Worm (Caenorhabditis elegans): Measurements from ENCODE around the gene cdh-4.

cdh-4 gene

DNA sequence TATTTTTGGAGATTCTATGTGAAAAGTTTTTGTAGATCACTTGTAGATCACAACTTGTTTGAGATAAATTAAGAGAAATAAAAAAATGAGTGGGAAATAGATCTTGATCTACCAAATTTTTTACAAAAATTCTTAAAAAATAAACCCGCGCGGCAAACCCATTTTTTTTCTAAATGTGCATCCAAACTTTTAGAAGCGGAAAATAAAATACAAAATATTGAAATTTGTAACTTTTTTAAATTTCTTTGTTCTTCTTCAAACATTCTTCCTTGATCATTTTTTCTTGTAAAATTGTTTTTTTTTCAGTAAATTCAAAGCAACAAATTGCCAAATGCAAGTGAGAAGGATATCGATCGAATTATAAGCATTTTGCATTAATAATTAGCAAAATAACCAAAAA, at the start of gene cdh-4:
cdh-4 (plus strand) TSS at position 301 of the 400 bp plus-strand sequence.
- no peak for TF ChIP-seq unc-62 (GFP tag; optimal IDR thresholded peaks at IDR 0.05)

DNA sequence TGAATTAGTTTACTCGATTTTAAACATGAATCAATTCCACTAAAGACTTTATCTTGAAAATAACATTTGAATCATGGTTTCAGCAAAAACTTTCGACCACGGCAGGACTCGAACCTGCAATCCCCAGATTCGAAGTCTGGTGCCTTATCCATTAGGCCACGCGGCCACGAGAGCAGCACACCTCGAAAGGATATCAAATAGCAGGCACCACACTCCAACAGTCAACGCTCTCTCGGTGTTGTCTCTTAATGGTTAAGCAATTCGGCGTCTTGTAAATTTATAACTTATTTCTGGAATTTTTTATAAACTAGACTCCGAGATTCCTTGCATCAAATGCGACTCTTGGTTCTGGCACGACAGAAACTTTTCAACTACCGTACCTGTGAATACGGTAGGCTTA, 49.4 kb upstream of the cdh-4 start:
- no peak for TF ChIP-seq unc-62 (GFP tag; optimal IDR thresholded peaks at IDR 0.05)

- TF ChIP-seq unc-62 (GFP tag; optimal IDR thresholded peaks at IDR 0.05), result no peak
These were observed 45.2 kb upstream of the cdh-4 start, which contains the start of gene ifet-1 for ce11 chrIII:4474908-4475307. TSS of gene ifet-1 (minus strand) at chrIII:4475150.

DNA sequence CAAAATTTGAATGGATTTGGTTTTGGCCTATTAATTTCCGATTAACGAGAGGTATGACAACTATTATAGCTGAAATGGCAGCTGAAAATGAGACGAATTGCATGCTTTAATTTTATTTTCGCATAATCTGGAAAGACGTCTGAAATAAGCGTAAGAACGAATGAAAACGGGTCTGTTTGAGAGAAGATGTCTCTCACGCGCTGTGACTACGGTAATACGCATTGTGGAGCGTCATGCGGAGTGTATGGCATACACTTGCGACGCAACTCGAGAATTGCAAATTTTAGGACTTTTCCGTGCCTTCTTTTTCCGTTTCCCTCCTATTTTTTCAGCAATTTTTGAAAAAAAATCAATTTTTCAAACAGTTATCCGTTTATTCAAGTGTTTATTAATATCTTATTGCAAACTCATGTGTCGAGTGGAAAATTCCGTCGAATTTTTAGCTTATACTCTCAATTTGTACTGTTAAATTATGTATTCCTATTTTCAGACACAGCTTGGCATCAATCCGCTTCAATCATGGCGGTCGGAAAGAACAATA, 44.7 kb upstream of the cdh-4 start, which contains the start of gene rps-1:
rps-1 (plus strand) TSS at position 491 of the 541 bp plus-strand sequence.
- no peak for TF ChIP-seq unc-62 (GFP tag; optimal IDR thresholded peaks at IDR 0.05)

DNA sequence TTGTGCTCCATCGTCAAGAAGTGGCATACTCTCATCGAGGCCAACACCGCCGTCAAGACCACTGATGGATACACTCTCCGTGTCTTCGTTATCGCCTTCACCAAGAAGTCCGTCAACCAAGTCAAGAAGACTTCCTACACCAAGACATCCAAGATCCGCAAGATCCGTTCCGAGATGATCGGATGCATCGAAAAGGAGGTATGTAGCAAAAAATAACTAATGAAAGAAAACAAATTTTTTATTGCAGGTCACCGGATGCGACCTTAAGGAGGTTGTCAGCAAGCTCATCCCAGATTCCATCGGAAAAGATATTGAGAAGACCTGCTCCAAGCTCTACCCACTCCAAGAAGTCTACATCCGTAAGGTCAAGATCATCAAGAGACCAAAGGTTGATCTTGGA, 43.8 kb upstream of the cdh-4 start:
- no peak for TF ChIP-seq unc-62 (GFP tag; optimal IDR thresholded peaks at IDR 0.05)

- no peak for TF ChIP-seq unc-62 (GFP tag; optimal IDR thresholded peaks at IDR 0.05)
These were observed 43.4 kb upstream of the cdh-4 start for ce11 chrIII:4476806-4477205.

- no peak for TF ChIP-seq unc-62 (GFP tag; optimal IDR thresholded peaks at IDR 0.05)
These were observed 42.7 kb upstream of the cdh-4 start, which contains the start of gene ins-17 for ce11 chrIII:4477472-4477871. TSS of gene ins-17 (minus strand) at chrIII:4477572.

DNA sequence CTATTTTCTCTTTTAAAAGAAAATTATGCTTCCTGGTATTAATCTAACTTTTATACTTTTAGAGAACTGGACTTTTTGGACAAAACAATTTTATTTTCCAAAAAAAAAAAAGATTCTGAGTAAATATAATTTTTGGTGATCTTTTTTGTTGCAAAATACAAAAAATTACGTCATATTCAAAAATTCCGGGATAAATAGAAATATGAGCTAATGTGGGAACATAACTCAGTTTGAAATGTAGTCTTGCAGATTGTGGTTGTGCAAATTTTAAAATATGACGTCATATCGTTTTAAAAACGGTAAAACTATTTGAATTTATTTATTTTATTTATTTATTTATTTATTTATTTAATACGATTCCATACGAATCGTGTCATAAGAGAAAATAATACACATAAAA, 38.4 kb upstream of the cdh-4 start:
- no peak for TF ChIP-seq unc-62 (GFP tag; optimal IDR thresholded peaks at IDR 0.05)

ce11 chrIII:4482986-4483385, 37.2 kb upstream of the cdh-4 start:
- no peak for TF ChIP-seq unc-62 (GFP tag; optimal IDR thresholded peaks at IDR 0.05)

DNA sequence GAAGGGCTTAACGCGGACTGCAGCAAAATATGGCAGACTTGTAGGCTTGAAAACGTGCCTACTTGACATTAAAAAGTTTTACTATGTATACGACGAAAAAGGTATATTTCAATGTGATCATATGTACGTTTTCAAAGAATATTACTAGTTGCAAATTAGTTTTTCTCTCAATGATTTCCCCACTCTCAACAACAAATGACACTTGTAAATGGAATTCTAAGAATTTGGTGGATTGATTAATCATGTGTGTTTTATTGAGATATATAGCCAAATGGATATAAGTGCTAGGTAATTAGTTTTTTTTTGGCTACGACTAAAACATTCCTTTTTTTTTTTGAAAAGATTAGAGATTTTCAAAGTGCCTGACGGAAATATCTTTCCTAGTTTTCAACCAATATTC, 32.9 kb upstream of the cdh-4 start:
- no peak for TF ChIP-seq unc-62 (GFP tag; optimal IDR thresholded peaks at IDR 0.05)

ce11 chrIII:4488892-4489409, 31.2 kb upstream of the cdh-4 start, which contains the start of gene cpg-1:
TSS of gene cpg-1 (plus strand) at chrIII:4489359.
- no peak for TF ChIP-seq unc-62 (GFP tag; optimal IDR thresholded peaks at IDR 0.05)

ce11 chrIII:4491164-4492144, 28.7 kb upstream of the cdh-4 start:
- no peak for TF ChIP-seq unc-62 (GFP tag; optimal IDR thresholded peaks at IDR 0.05)

- TF ChIP-seq unc-62 (GFP tag; optimal IDR thresholded peaks at IDR 0.05), result no peak
These were observed 27.0 kb upstream of the cdh-4 start for ce11 chrIII:4493008-4493777.

- no peak for TF ChIP-seq unc-62 (GFP tag; optimal IDR thresholded peaks at IDR 0.05)
These were observed 25.6 kb upstream of the cdh-4 start for ce11 chrIII:4494541-4495010.

DNA sequence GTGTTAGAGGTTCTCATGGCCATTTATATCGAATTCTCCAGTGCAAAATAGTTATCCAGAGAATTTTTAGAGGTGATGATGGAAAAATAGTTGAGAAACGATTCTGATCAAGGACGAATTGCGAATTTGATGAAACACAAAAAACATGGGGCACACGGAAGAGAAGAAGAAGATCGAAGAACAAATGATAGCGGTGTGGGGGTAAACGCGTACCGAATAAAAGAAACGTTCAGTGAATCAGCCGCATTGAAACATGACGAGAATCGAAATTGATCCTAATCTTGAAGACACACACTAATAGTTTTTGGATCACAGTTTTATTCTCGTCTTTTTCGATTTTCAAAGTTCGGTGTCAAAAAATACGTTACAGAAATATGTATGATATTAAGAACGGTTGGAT, 24.9 kb upstream of the cdh-4 start:
- TF ChIP-seq unc-62 (GFP tag; optimal IDR thresholded peaks at IDR 0.05), result no peak

DNA sequence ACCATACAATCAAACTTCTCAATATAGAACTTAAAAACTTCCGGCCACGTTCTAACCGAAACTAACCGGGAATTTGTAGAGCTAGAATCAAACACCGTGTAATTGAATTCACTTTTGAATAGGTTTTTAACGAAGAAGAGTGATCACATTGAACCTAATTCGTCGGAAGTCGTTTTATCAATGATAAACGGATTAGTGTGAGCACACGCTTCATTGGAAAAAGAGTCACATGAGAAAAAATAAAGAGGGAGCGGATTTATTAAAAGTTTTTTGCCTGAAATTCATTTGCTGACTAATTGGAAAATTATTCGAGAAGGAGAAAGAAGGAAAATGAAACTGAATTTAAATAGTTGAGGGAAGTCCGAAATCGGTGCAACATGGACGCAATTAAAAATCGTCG, 24.5 kb upstream of the cdh-4 start:
- TF ChIP-seq unc-62 (GFP tag; optimal IDR thresholded peaks at IDR 0.05), result no peak
